Fruit fly (Drosophila melanogaster) whole organism, embryonic: ENCODE data around the gene CG4730.
A peak's percentile ranks its signal among the peaks of the same experiment; 100 is the strongest.

ENCODE experiments used
- Asciz ChIP-seq: fragments of 200-800 bp; sonication (Bioruptor generic); optimal IDR thresholded peaks from 2 replicates; lab custom pipeline; 2017; ENCODE audit warnings: missing biosample characterization, mild to moderate bottlenecking, missing genetic modification characterization, missing genetic modification reagents
- Bteb2 ChIP-seq: fragments of 200-800 bp; sonication (Bioruptor generic); optimal IDR thresholded peaks from 2 replicates; lab custom pipeline; 2016; ENCODE audit warnings: missing biosample characterization, missing genetic modification characterization
- CG1024 ChIP-seq: fragments of 200-800 bp; sonication (Bioruptor generic); IDR thresholded peaks from 2 replicates; pipeline ENCODE4 v1.3.6; 2022; ENCODE audit warnings: missing biosample characterization, missing genetic modification characterization
- CG10267 ChIP-seq: fragments of 200-800 bp; sonication (Bioruptor generic); optimal IDR thresholded peaks from 2 replicates; lab custom pipeline; 2018; ENCODE audit warnings: missing biosample characterization, mild to moderate bottlenecking, missing genetic modification characterization, moderate library complexity
- CG10654 ChIP-seq: fragments of 200-800 bp; sonication (Bioruptor generic); optimal IDR thresholded peaks from 2 replicates; lab custom pipeline; 2016; ENCODE audit warnings: missing biosample characterization, missing genetic modification characterization
- CG12236 ChIP-seq: fragments of 200-800 bp; sonication (Bioruptor generic); optimal IDR thresholded peaks from 2 replicates; lab custom pipeline; 2016; ENCODE audit warnings: missing biosample characterization, missing genetic modification characterization
- CG14710 ChIP-seq: fragments of 200-800 bp; sonication (Bioruptor generic); optimal IDR thresholded peaks from 3 replicates; lab custom pipeline; 2019; ENCODE audit warnings: missing biosample characterization, mild to moderate bottlenecking, missing genetic modification characterization, moderate library complexity
- CG17361 ChIP-seq: fragments of 200-800 bp; sonication (Bioruptor generic); IDR thresholded peaks from 3 replicates; pipeline ENCODE4 v1.3.6; 2022; ENCODE audit warnings: missing biosample characterization, missing genetic modification characterization
- CG17612 ChIP-seq: fragments of 200-800 bp; sonication (Bioruptor generic); IDR thresholded peaks from 2 replicates; pipeline ENCODE4 v1.3.6; 2022; ENCODE audit warnings: missing biosample characterization, missing genetic modification characterization
- CG17802 ChIP-seq: fragments of 200-800 bp; sonication (Bioruptor generic); optimal IDR thresholded peaks from 2 replicates; lab custom pipeline; 2018; ENCODE audit warnings: missing biosample characterization, mild to moderate bottlenecking, missing genetic modification characterization, moderate library complexity
- CG18599 ChIP-seq: fragments of 200-800 bp; sonication (Bioruptor generic); optimal IDR thresholded peaks from 3 replicates; lab custom pipeline; 2017; ENCODE audit warnings: missing biosample characterization, missing genetic modification characterization, mild to moderate bottlenecking, moderate library complexity, missing genetic modification reagents
- CG2712 ChIP-seq: fragments of 200-800 bp; optimal IDR thresholded peaks from 3 replicates; lab custom pipeline; 2019; ENCODE audit warnings: missing biosample characterization, mild to moderate bottlenecking, missing genetic modification characterization, moderate library complexity
- CG31441 ChIP-seq: fragments of 200-800 bp; sonication (Bioruptor generic); IDR thresholded peaks from 2 replicates; pipeline ENCODE4 v1.3.6; 2022; ENCODE audit warnings: missing biosample characterization, missing genetic modification characterization
- CG32772 ChIP-seq: fragments of 200-800 bp; sonication (Bioruptor generic); IDR thresholded peaks from 2 replicates; pipeline ENCODE4 v1.3.6; 2022; ENCODE audit warnings: missing biosample characterization, missing genetic modification characterization
- CG4617 ChIP-seq: fragments of 200-800 bp; sonication (Bioruptor generic); optimal IDR thresholded peaks from 3 replicates; lab custom pipeline; 2016; ENCODE audit warnings: missing biosample characterization, missing genetic modification characterization, borderline replicate concordance
- CG5953 ChIP-seq: fragments of 200-800 bp; sonication (Bioruptor generic); IDR thresholded peaks from 2 replicates; pipeline ENCODE4 v1.3.6; 2022; ENCODE audit warnings: missing biosample characterization, missing genetic modification characterization
- CG6272 ChIP-seq: fragments of 200-800 bp; sonication (Bioruptor generic); IDR thresholded peaks from 2 replicates; pipeline ENCODE4 v1.3.6; 2022; ENCODE audit warnings: missing biosample characterization, missing genetic modification characterization
- CG7556 ChIP-seq: fragments of 200-800 bp; sonication (Bioruptor generic); optimal IDR thresholded peaks from 2 replicates; lab custom pipeline; 2017; ENCODE audit warnings: missing biosample characterization, mild to moderate bottlenecking, missing genetic modification characterization
- CG7745 ChIP-seq: fragments of 200-800 bp; sonication (Bioruptor generic); optimal IDR thresholded peaks from 2 replicates; lab custom pipeline; 2018; ENCODE audit warnings: missing biosample characterization, mild to moderate bottlenecking, missing genetic modification characterization, moderate library complexity
- CG8478 ChIP-seq: fragments of >200 bp; optimal IDR thresholded peaks from 2 replicates; lab custom pipeline; 2018
- Chrac-16 ChIP-seq: fragments of 200-800 bp; sonication (Bioruptor generic); optimal IDR thresholded peaks from 3 replicates; lab custom pipeline; 2016; ENCODE audit warnings: missing biosample characterization, missing genetic modification characterization
- Dll ChIP-seq: fragments of 200-800 bp; sonication (Bioruptor generic); IDR thresholded peaks from 4 replicates; pipeline ENCODE4 v1.3.6; 2022; ENCODE audit warnings: missing biosample characterization, missing genetic modification characterization; ENCODE audit not compliant: partially characterized antibody
- E2f1 ChIP-seq: fragments of 200-800 bp; sonication (Bioruptor generic); IDR thresholded peaks from 2 replicates; pipeline ENCODE4 v1.3.6; 2022; ENCODE audit warnings: missing biosample characterization, missing genetic modification characterization
- H15 ChIP-seq: fragments of 200-800 bp; sonication (Bioruptor generic); IDR thresholded peaks from 3 replicates; pipeline ENCODE4 v1.3.6; 2022; ENCODE audit warnings: missing biosample characterization, missing genetic modification characterization
- HLHmδ ChIP-seq: fragments of 200-800 bp; sonication (Bioruptor generic); optimal IDR thresholded peaks from 2 replicates; lab custom pipeline; 2018; ENCODE audit warnings: missing biosample characterization, mild to moderate bottlenecking, missing genetic modification characterization, moderate library complexity
- Hand ChIP-seq: fragments of 200-800 bp; sonication (Bioruptor generic); optimal IDR thresholded peaks from 2 replicates; lab custom pipeline; 2017; ENCODE audit warnings: mild to moderate bottlenecking, missing biosample characterization, missing genetic modification reagents, missing genetic modification characterization
- Hr3 ChIP-seq: fragments of 200-800 bp; sonication (Bioruptor generic); optimal IDR thresholded peaks from 3 replicates; lab custom pipeline; 2016; ENCODE audit warnings: missing biosample characterization, missing genetic modification characterization
- Jarid2 ChIP-seq: fragments of 200-800 bp; sonication (Bioruptor generic); optimal IDR thresholded peaks from 3 replicates; lab custom pipeline; 2017; ENCODE audit warnings: mild to moderate bottlenecking, missing biosample characterization, missing genetic modification reagents, missing genetic modification characterization
- Mes4 ChIP-seq: fragments of 200-800 bp; sonication (Bioruptor generic); optimal IDR thresholded peaks from 2 replicates; lab custom pipeline; 2016; ENCODE audit warnings: missing biosample characterization, missing genetic modification characterization
- NC2β ChIP-seq: fragments of 200-800 bp; sonication (Bioruptor generic); optimal IDR thresholded peaks from 2 replicates; lab custom pipeline; 2016; ENCODE audit warnings: missing biosample characterization, missing genetic modification characterization
- NFAT ChIP-seq: fragments of 200-800 bp; sonication (Bioruptor generic); IDR thresholded peaks from 2 replicates; pipeline ENCODE4 v1.3.6; 2022; ENCODE audit warnings: missing biosample characterization, missing genetic modification characterization
- Tbp ChIP-seq: fragments of >200 bp; optimal IDR thresholded peaks from 2 replicates; lab custom pipeline; 2018; ENCODE audit warnings: missing biosample characterization, missing genetic modification characterization
- cg ChIP-seq: fragments of 200-800 bp; sonication (Bioruptor generic); optimal IDR thresholded peaks from 3 replicates; lab custom pipeline; 2019; ENCODE audit warnings: missing biosample characterization, mild to moderate bottlenecking, missing genetic modification characterization, moderate library complexity
- croc ChIP-seq: fragments of 200-800 bp; sonication (Bioruptor generic); conservative IDR thresholded peaks from 3 replicates; pipeline ENCODE4 v1.3.6; 2022; ENCODE audit warnings: missing biosample characterization, missing genetic modification characterization
- dati ChIP-seq: fragments of 200-800 bp; sonication (Bioruptor generic); IDR thresholded peaks from 2 replicates; pipeline ENCODE4 v1.3.6; 2022; ENCODE audit warnings: missing biosample characterization, missing genetic modification characterization
- ewg ChIP-seq: fragments of 200-800 bp; sonication (Bioruptor generic); optimal IDR thresholded peaks from 3 replicates; lab custom pipeline; 2017; ENCODE audit warnings: mild to moderate bottlenecking, missing biosample characterization, missing genetic modification reagents, missing genetic modification characterization
- hth ChIP-seq: fragments of >200 bp; optimal IDR thresholded peaks from 2 replicates; lab custom pipeline; 2017; ENCODE audit warnings: inconsistent platforms
- klu ChIP-seq: fragments of 200-800 bp; sonication (Bioruptor generic); IDR thresholded peaks from 2 replicates; pipeline ENCODE4 v1.3.6; 2022; ENCODE audit warnings: missing biosample characterization, missing genetic modification characterization
- mam ChIP-seq: fragments of 200-800 bp; sonication (Bioruptor generic); optimal IDR thresholded peaks from 3 replicates; lab custom pipeline; 2016; ENCODE audit warnings: missing biosample characterization, missing genetic modification characterization
- mld ChIP-seq: fragments of 200-800 bp; sonication (Bioruptor generic); IDR thresholded peaks from 3 replicates; pipeline ENCODE4 v1.3.6; 2022; ENCODE audit warnings: missing biosample characterization, missing genetic modification characterization; ENCODE audit not compliant: partially characterized antibody
- oc ChIP-seq: fragments of 200-800 bp; sonication (Bioruptor generic); optimal IDR thresholded peaks from 2 replicates; lab custom pipeline; 2018; ENCODE audit warnings: missing biosample characterization, mild to moderate bottlenecking, missing genetic modification characterization, moderate library complexity
- pum ChIP-seq: fragments of 200-800 bp; sonication (Bioruptor generic); optimal IDR thresholded peaks from 2 replicates; lab custom pipeline; 2016; ENCODE audit warnings: missing biosample characterization, missing genetic modification characterization
- row ChIP-seq: fragments of 200-800 bp; sonication (Bioruptor generic); IDR thresholded peaks from 3 replicates; pipeline ENCODE4 v1.3.6; 2022; ENCODE audit warnings: missing biosample characterization, missing genetic modification characterization
- slou ChIP-seq: fragments of 200-800 bp; sonication (Bioruptor generic); optimal IDR thresholded peaks from 3 replicates; lab custom pipeline; 2016; ENCODE audit warnings: missing biosample characterization, missing genetic modification characterization
- sna ChIP-seq: fragments of 200-800 bp; sonication (Bioruptor generic); IDR thresholded peaks from 2 replicates; pipeline ENCODE4 v1.3.6; 2022; ENCODE audit warnings: missing biosample characterization, missing genetic modification characterization; ENCODE audit not compliant: partially characterized antibody
- tgo ChIP-seq: fragments of 200-800 bp; sonication (Bioruptor generic); IDR thresholded peaks from 3 replicates; pipeline ENCODE4 v1.3.6; 2022; ENCODE audit warnings: missing biosample characterization, missing genetic modification characterization
- tna ChIP-seq: fragments of 200-800 bp; sonication (Bioruptor generic); IDR thresholded peaks from 2 replicates; pipeline ENCODE4 v1.3.6; 2022; ENCODE audit warnings: missing biosample characterization, missing genetic modification characterization; ENCODE audit not compliant: partially characterized antibody
- toy ChIP-seq: fragments of 200-800 bp; sonication (Bioruptor generic); IDR thresholded peaks from 2 replicates; pipeline ENCODE4 v1.3.6; 2022; ENCODE audit warnings: missing biosample characterization, missing genetic modification characterization
- vvl ChIP-seq: fragments of 200-800 bp; sonication (Bioruptor generic); IDR thresholded peaks from 2 replicates; pipeline ENCODE4 v1.3.6; 2022; ENCODE audit warnings: missing biosample characterization, missing genetic modification characterization
- yki ChIP-seq: fragments of >200 bp; optimal IDR thresholded peaks from 3 replicates; lab custom pipeline; 2018
- zen2 ChIP-seq: fragments of 200-800 bp; sonication (Bioruptor generic); IDR thresholded peaks from 3 replicates; pipeline ENCODE4 v1.3.6; 2022; ENCODE audit warnings: missing biosample characterization, missing genetic modification characterization; ENCODE audit not compliant: partially characterized antibody
- zfh1 ChIP-seq: fragments of 200-800 bp; sonication (Bioruptor generic); IDR thresholded peaks from 3 replicates; pipeline ENCODE4 v1.3.6; 2022; ENCODE audit warnings: missing biosample characterization, missing genetic modification characterization

The CG4730 gene

DNA sequence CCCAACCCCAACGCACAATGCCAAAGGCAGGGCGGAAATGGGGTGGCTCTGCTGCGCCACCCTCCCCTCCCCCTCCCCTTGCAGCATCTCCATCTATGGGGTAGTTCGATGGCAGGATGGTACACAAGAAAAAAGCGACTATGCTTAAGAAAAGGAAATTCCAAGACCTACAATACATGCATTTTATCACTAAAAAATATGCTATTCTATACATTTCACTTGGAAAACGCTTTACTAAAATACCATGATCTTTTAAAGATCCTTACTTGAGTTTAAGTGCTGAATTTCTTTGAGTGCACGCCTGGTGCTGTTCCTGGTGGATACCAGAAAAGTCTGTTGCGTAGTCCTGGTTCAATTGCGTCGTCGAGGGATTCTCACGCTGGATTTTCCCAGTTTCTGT, 47.4 kb downstream of the CG4730 start (continued):
- TF ChIP-seq CG5953 (GFP tag; lab: Robert Waterston, UW) (peak; percentile 55; the same call in 1 of the 2 replicates), zen2 (no peak), cg (GFP tag; lab: Kevin White, UChicago) (no peak), Bteb2 (GFP tag; lab: Kevin White, UChicago) (peak; percentile 34), pum (GFP tag; lab: Kevin White, UChicago) (peak; percentile 65), CG18599 (peak; percentile 90), hth (lab: Kevin White, UChicago) (no peak), tgo (GFP tag; lab: Robert Waterston, UW) (peak; percentile 62), CG31441 (GFP tag; lab: Robert Waterston, UW) (peak; percentile 50; the same call in 1 of the 2 replicates), H15 (GFP tag; lab: Robert Waterston, UW) (peak; percentile 65; the same call in 2 of the 3 replicates), CG14710 (peak; percentile 32), CG2712 (tag; lab: Kevin White, UChicago) (peak; percentile 77), mam (GFP tag; lab: Kevin White, UChicago) (peak; percentile 75), CG7745 (no peak), sna (GFP tag; lab: Robert Waterston, UW) (no peak), CG8478 (lab: Kevin White, UChicago) (no peak), Mes4 (GFP tag; lab: Kevin White, UChicago) (peak; percentile 44), CG7556 (GFP tag; lab: Kevin White, UChicago) (peak; percentile 74), croc (GFP tag; lab: Robert Waterston, UW) (peak; percentile 56), mld (no peak), slou (GFP tag; lab: Kevin White, UChicago) (peak; percentile 17), vvl (GFP tag; lab: Robert Waterston, UW) (peak; percentile 83), ewg (GFP tag; lab: Kevin White, UChicago) (peak; percentile 48), CG17361 (GFP tag; lab: Robert Waterston, UW) (peak; percentile 72), HLHmδ (GFP tag; lab: Kevin White, UChicago) (no peak), CG32772 (GFP tag; lab: Robert Waterston, UW) (peak; percentile 77), dati (GFP tag; lab: Robert Waterston, UW) (no peak), CG10654 (peak; percentile 45), Jarid2 (GFP tag; lab: Kevin White, UChicago) (no peak), Hand (peak; percentile 57), yki (lab: Kevin White, UChicago) (no peak), zfh1 (GFP tag; lab: Robert Waterston, UW) (peak; percentile 72), NFAT (no peak; the same call in 1 of the 2 replicates), Chrac-16 (GFP tag; lab: Kevin White, UChicago) (peak; percentile 40), CG17802 (tag; lab: Kevin White, UChicago) (peak; percentile 39), Asciz (GFP tag; lab: Kevin White, UChicago) (peak; percentile 62), CG17612 (GFP tag; lab: Robert Waterston, UW) (0 out of 2 replicates have a peak, but pooled peaks have one; percentile 4), Tbp (GFP tag; lab: Kevin White, UChicago) (no peak), NC2β (GFP tag; lab: Kevin White, UChicago) (peak; percentile 20), CG6272 (GFP tag; lab: Robert Waterston, UW) (peak; percentile 76), CG1024 (GFP tag; lab: Robert Waterston, UW) (peak; percentile 60), CG10267 (tag; lab: Kevin White, UChicago) (peak; percentile 25), Dll (GFP tag; lab: Robert Waterston, UW) (no peak), E2f1 (GFP tag; lab: Robert Waterston, UW) (peak; percentile 57), tna (GFP tag; lab: Robert Waterston, UW) (no peak), Hr3 (GFP tag; lab: Kevin White, UChicago) (peak; percentile 43), oc (tag; lab: Kevin White, UChicago) (peak; percentile 45), klu (peak; percentile 44; the same call in 1 of the 2 replicates), CG4617 (GFP tag; lab: Kevin White, UChicago) (no peak), toy (GFP tag; lab: Robert Waterston, UW) (no peak), row (GFP tag; lab: Robert Waterston, UW) (peak; percentile 82), CG12236 (GFP tag; lab: Kevin White, UChicago) (no peak)
